Fruit fly (Drosophila melanogaster): ENCODE measurements around the gene CG18787.
A peak's percentile ranks its signal among the peaks of the same experiment; 100 is the strongest.

Gene CG18787

dm6 chr2L:12002922-12003791, 4.0 kb upstream of the CG18787 start (continued):
- peak; percentile 25 for TF ChIP-seq CG8388 (GFP tag; optimal IDR thresholded peaks at IDR 0.05)
- TF ChIP-seq grau (tag; optimal IDR thresholded peaks at IDR 0.05): peak; percentile 47
- no peak for TF ChIP-seq gfzf (GFP tag; optimal IDR thresholded peaks at IDR 0.05)
- peak; percentile 11 for TF ChIP-seq HmgD (GFP tag; optimal IDR thresholded peaks at IDR 0.05)
- peak; percentile 82 for TF ChIP-seq mirr (GFP tag; optimal IDR thresholded peaks at IDR 0.05)
- peak; percentile 39 for TF ChIP-seq CG13296 (GFP tag; optimal IDR thresholded peaks at IDR 0.05)
- TF ChIP-seq CG10959 (GFP tag; IDR thresholded peaks at IDR 0.05): no peak
- TF ChIP-seq kah (GFP tag; optimal IDR thresholded peaks at IDR 0.05): peak; percentile 82
- peak; percentile 54 for TF ChIP-seq CG7987 (GFP tag; optimal IDR thresholded peaks at IDR 0.05)
- peak; percentile 63 for TF ChIP-seq CG12391 (tag; optimal IDR thresholded peaks at IDR 0.05)
- no peak for TF ChIP-seq Asciz (GFP tag; optimal IDR thresholded peaks at IDR 0.05)
- TF ChIP-seq bcd (GFP tag; optimal IDR thresholded peaks at IDR 0.05): peak; percentile 27
- TF ChIP-seq Six4 (GFP tag; optimal IDR thresholded peaks at IDR 0.05): peak; percentile 24
- TF ChIP-seq CG8089 (GFP tag; optimal IDR thresholded peaks at IDR 0.05): peak; percentile 8
- no peak for TF ChIP-seq twi (tag; optimal IDR thresholded peaks at IDR 0.05)
- peak; percentile 25 for TF ChIP-seq HHEX (GFP tag; optimal IDR thresholded peaks at IDR 0.05)
- TF ChIP-seq CG43689 (GFP tag; IDR thresholded peaks at IDR 0.05): no peak
- no peak for TF ChIP-seq CG14014 (GFP tag; IDR thresholded peaks at IDR 0.05)
- peak; percentile 52 for TF ChIP-seq odd (GFP tag; optimal IDR thresholded peaks at IDR 0.05)
- peak; percentile 28 for TF ChIP-seq h (optimal IDR thresholded peaks at IDR 0.05)
- TF ChIP-seq CG17802 (tag; optimal IDR thresholded peaks at IDR 0.05): no peak
- peak; percentile 25 for TF ChIP-seq pzg (GFP tag; optimal IDR thresholded peaks at IDR 0.05)
- peak in 1 of 2 experiments; percentile 79 for TF ChIP-seq insv (GFP tag; optimal IDR thresholded peaks at IDR 0.05)
- TF ChIP-seq CG1647 (GFP tag; optimal IDR thresholded peaks at IDR 0.05): peak; percentile 21
- TF ChIP-seq nau (GFP tag; optimal IDR thresholded peaks at IDR 0.05): peak; percentile 30
- peak; percentile 30 for TF ChIP-seq fd3F (GFP tag; optimal IDR thresholded peaks at IDR 0.05)
- peak; percentile 40 for TF ChIP-seq lab (GFP tag; optimal IDR thresholded peaks at IDR 0.05)
- TF ChIP-seq tin (GFP tag; optimal IDR thresholded peaks at IDR 0.05): peak; percentile 32
- TF ChIP-seq ase (GFP tag; IDR thresholded peaks at IDR 0.05): no peak
- TF ChIP-seq H2.0 (GFP tag; IDR thresholded peaks at IDR 0.05): no peak
- TF ChIP-seq CG10543 (GFP tag; optimal IDR thresholded peaks at IDR 0.05): peak; percentile 99
- TF ChIP-seq CG12299 (tag; optimal IDR thresholded peaks at IDR 0.05): peak; percentile 27
- TF ChIP-seq CG14860 (GFP tag; IDR thresholded peaks at IDR 0.05; ENCODE audit: partially characterized antibody): no peak
- peak in 1 of 2 experiments; percentile 44 for TF ChIP-seq bsh (GFP tag; optimal IDR thresholded peaks at IDR 0.05)
- peak; percentile 41 for TF ChIP-seq pho (GFP tag; optimal IDR thresholded peaks at IDR 0.05)
- peak; percentile 13 for TF ChIP-seq CG4820 (GFP tag; optimal IDR thresholded peaks at IDR 0.05)
- TF ChIP-seq CG33557 (GFP tag; optimal IDR thresholded peaks at IDR 0.05): peak; percentile 0
- peak; percentile 27 for TF ChIP-seq CG3281 (GFP tag; optimal IDR thresholded peaks at IDR 0.05)
- no peak for TF ChIP-seq E2f1 (GFP tag; IDR thresholded peaks at IDR 0.05)
- TF ChIP-seq CG2712 (tag; optimal IDR thresholded peaks at IDR 0.05): peak; percentile 63
- TF ChIP-seq ind (GFP tag; optimal IDR thresholded peaks at IDR 0.05): peak; percentile 36
- peak; percentile 59 for TF ChIP-seq NfI (GFP tag; optimal IDR thresholded peaks at IDR 0.05)
- peak; percentile 11 for TF ChIP-seq CG9817 (tag; optimal IDR thresholded peaks at IDR 0.05)
- TF ChIP-seq gcm (GFP tag; optimal IDR thresholded peaks at IDR 0.05): peak; percentile 94
- TF ChIP-seq CG14050 (GFP tag; IDR thresholded peaks at IDR 0.05): no peak
- TF ChIP-seq gem (tag; optimal IDR thresholded peaks at IDR 0.05): peak; percentile 65
- TF ChIP-seq Bteb2 (GFP tag; optimal IDR thresholded peaks at IDR 0.05): no peak
- peak in 1 of 2 experiments; percentile 91 for TF ChIP-seq Hr78 (GFP tag; optimal IDR thresholded peaks at IDR 0.05)

Measured in whole organism, embryonic.